Fruit fly (Drosophila melanogaster): ENCODE data around the gene CG9459.
A peak's percentile ranks its signal among the peaks of the same experiment; 100 is the strongest.

CG9459 gene

dm6 chr3R:9784341-9785062 is 33.7 kb downstream of the CG9459 start, which contains the start of the genes MtnA and CG8500 (continued):
- TF ChIP-seq phol (tag; optimal IDR thresholded peaks at IDR 0.05) (no peak), tll (GFP tag; optimal IDR thresholded peaks at IDR 0.05) (no peak), CG8290 (GFP tag; optimal IDR thresholded peaks at IDR 0.05) (no peak), CG8290 (tag; optimal IDR thresholded peaks at IDR 0.05) (peak in 1 of 2 experiments; percentile 62), CG4424 (GFP tag; optimal IDR thresholded peaks at IDR 0.05) (no peak), pho (GFP tag; optimal IDR thresholded peaks at IDR 0.05) (no peak), CG9817 (tag; optimal IDR thresholded peaks at IDR 0.05) (no peak), CG15269 (tag; optimal IDR thresholded peaks at IDR 0.05) (no peak), onecut (GFP tag; IDR thresholded peaks at IDR 0.05) (peak; percentile 87), slbo (GFP tag; IDR thresholded peaks at IDR 0.05) (no peak), CG10147 (GFP tag; optimal IDR thresholded peaks at IDR 0.05) (no peak), rib (GFP tag; IDR thresholded peaks at IDR 0.05) (no peak), ara (GFP tag; IDR thresholded peaks at IDR 0.05) (no peak), CG33213 (GFP tag; optimal IDR thresholded peaks at IDR 0.05) (no peak), CG11093 (GFP tag; IDR thresholded peaks at IDR 0.05) (no peak), Bdp1 (GFP tag; optimal IDR thresholded peaks at IDR 0.05) (no peak), cas (GFP tag; IDR thresholded peaks at IDR 0.05) (no peak), ssp (GFP tag; IDR thresholded peaks at IDR 0.05) (no peak), Tbp (GFP tag; optimal IDR thresholded peaks at IDR 0.05) (no peak), pros (GFP tag; optimal IDR thresholded peaks at IDR 0.05) (no peak), CG17328 (GFP tag; IDR thresholded peaks at IDR 0.05) (no peak), trh (GFP tag; optimal IDR thresholded peaks at IDR 0.05) (no peak), fd96Cb (tag; optimal IDR thresholded peaks at IDR 0.05) (no peak), ttk (GFP tag; IDR thresholded peaks at IDR 0.05) (no peak), MBD-R2 (GFP tag; IDR thresholded peaks at IDR 0.05) (peak; percentile 55; the same call in 1 of the 2 replicates), Ets65A (GFP tag) (peak; percentile 77), bowl (GFP tag; IDR thresholded peaks at IDR 0.05) (no peak), kay (GFP tag; optimal IDR thresholded peaks at IDR 0.05) (no peak), stwl (tag; optimal IDR thresholded peaks at IDR 0.05) (no peak), ftz-f1 (GFP tag; optimal IDR thresholded peaks at IDR 0.05) (no peak), Atf6 (GFP tag; IDR thresholded peaks at IDR 0.05) (no peak), Hr78 (GFP tag; optimal IDR thresholded peaks at IDR 0.05) (no peak), shn (GFP tag; optimal IDR thresholded peaks at IDR 0.05) (no peak), CG7357 (GFP tag; IDR thresholded peaks at IDR 0.05) (no peak), lov (optimal IDR thresholded peaks at IDR 0.05) (no peak), lov (GFP tag; IDR thresholded peaks at IDR 0.05) (0 out of 3 replicates have a peak, but pooled peaks have one; percentile 19), az2 (GFP tag; optimal IDR thresholded peaks at IDR 0.05) (no peak), bbx (GFP tag; IDR thresholded peaks at IDR 0.05; ENCODE audit: partially characterized antibody) (no peak), chm (GFP tag; IDR thresholded peaks at IDR 0.05) (no peak), CG43689 (GFP tag; IDR thresholded peaks at IDR 0.05) (no peak), gsb (GFP tag; IDR thresholded peaks at IDR 0.05) (no peak), gce (GFP tag; IDR thresholded peaks at IDR 0.05) (no peak), CG12236 (GFP tag; optimal IDR thresholded peaks at IDR 0.05) (no peak), H2.0 (GFP tag; IDR thresholded peaks at IDR 0.05) (no peak), dan (GFP tag; IDR thresholded peaks at IDR 0.05) (no peak), vfl (GFP tag; optimal IDR thresholded peaks at IDR 0.05) (no peak), Bteb2 (GFP tag; optimal IDR thresholded peaks at IDR 0.05) (no peak), Antp (GFP tag; optimal IDR thresholded peaks at IDR 0.05) (no peak), ems (GFP tag; optimal IDR thresholded peaks at IDR 0.05) (no peak), CG4854 (GFP tag; optimal IDR thresholded peaks at IDR 0.05) (no peak), chn (GFP tag; optimal IDR thresholded peaks at IDR 0.05) (no peak), z (GFP tag; IDR thresholded peaks at IDR 0.05) (no peak), CG13296 (GFP tag; optimal IDR thresholded peaks at IDR 0.05) (no peak)

All from whole organism, embryonic.